Fruit fly (Drosophila melanogaster): ENCODE data around the gene CG12729.

Gene CG12729

DNA sequence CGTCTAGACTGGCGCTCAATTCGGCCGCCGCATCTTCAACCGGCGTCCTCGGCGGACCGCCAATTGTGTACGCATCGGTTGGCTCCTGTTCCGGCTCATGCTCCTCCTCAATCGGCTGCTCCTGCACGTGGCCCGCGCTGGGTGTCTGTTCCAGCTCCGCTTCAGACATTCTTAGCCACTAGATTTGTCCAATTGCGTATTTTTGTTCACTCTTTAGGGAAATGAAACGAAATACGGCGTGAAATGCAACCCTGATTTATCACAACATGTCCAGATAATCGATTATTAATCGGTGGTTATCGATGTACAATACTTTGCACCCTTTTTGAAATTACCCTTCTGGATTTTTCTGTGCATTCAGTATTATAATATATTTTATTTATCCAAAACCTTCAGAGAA lies 31.5 kb downstream of the CG12729 start, which contains the start of gene mof (continued):
- TF ChIP-seq hkb (optimal IDR thresholded peaks at IDR 0.05) (no peak), hkb (GFP tag; IDR thresholded peaks at IDR 0.05) (no peak), CG34224 (GFP tag; IDR thresholded peaks at IDR 0.05; ENCODE audit: partially characterized antibody) (peak; percentile 85), chinmo (GFP tag; IDR thresholded peaks at IDR 0.05; ENCODE audit: partially characterized antibody) (peak; percentile 67; the same call in 1 of the 4 replicates), zen2 (GFP tag; IDR thresholded peaks at IDR 0.05; ENCODE audit: partially characterized antibody) (peak; percentile 74), nom (GFP tag; optimal IDR thresholded peaks at IDR 0.05) (peak; percentile 18), Ets65A (GFP tag) (peak; percentile 27), CG4617 (GFP tag; optimal IDR thresholded peaks at IDR 0.05; ENCODE audit: borderline replicate concordance) (peak; percentile 54), amos (GFP tag; IDR thresholded peaks at IDR 0.05; ENCODE audit: partially characterized antibody) (peak; percentile 57; the same call in 1 of the 2 replicates), CG16813 (GFP tag; IDR thresholded peaks at IDR 0.05; ENCODE audit: partially characterized antibody) (peak; percentile 69), CG1792 (GFP tag; optimal IDR thresholded peaks at IDR 0.05) (no peak), pan (optimal IDR thresholded peaks at IDR 0.05) (no peak), pan (GFP tag; optimal IDR thresholded peaks at IDR 0.05 in 1 of 2, IDR thresholded peaks at IDR 0.05 in 1 of 2) (no peak), CG7928 (GFP tag; optimal IDR thresholded peaks at IDR 0.05) (peak; percentile 80), Med (GFP tag) (peak; percentile 60), inv (GFP tag; IDR thresholded peaks at IDR 0.05; ENCODE audit: partially characterized antibody) (peak; percentile 55), Scr (GFP tag; IDR thresholded peaks at IDR 0.05; ENCODE audit: partially characterized antibody) (peak; percentile 75), CG11696 (GFP tag; IDR thresholded peaks at IDR 0.05) (no peak), CG7963 (GFP tag; IDR thresholded peaks at IDR 0.05; ENCODE audit: partially characterized antibody) (peak; percentile 77), MBD-R2 (GFP tag; IDR thresholded peaks at IDR 0.05) (peak; percentile 79), sima (GFP tag; optimal IDR thresholded peaks at IDR 0.05) (no peak), Stat92E (GFP tag; optimal IDR thresholded peaks at IDR 0.05) (no peak), CG2712 (tag; optimal IDR thresholded peaks at IDR 0.05) (peak; percentile 27), crp (GFP tag; optimal IDR thresholded peaks at IDR 0.05) (peak in 1 of 2 experiments; percentile 3), Opbp (GFP tag; IDR thresholded peaks at IDR 0.05; ENCODE audit: partially characterized antibody) (peak; percentile 61; the same call in 2 of the 3 replicates), unc-4 (GFP tag; IDR thresholded peaks at IDR 0.05; ENCODE audit: partially characterized antibody) (peak; percentile 76), Elba2 (GFP tag; optimal IDR thresholded peaks at IDR 0.05) (peak; percentile 30), HLH4C (GFP tag; IDR thresholded peaks at IDR 0.05; ENCODE audit: partially characterized antibody) (peak; percentile 87), Abd-B (GFP tag; optimal IDR thresholded peaks at IDR 0.05) (no peak), YL-1 (GFP tag; optimal IDR thresholded peaks at IDR 0.05) (peak; percentile 55), CG14710 (tag; optimal IDR thresholded peaks at IDR 0.05) (peak; percentile 3), BEAF-32 (GFP tag; optimal IDR thresholded peaks at IDR 0.05) (peak; percentile 62), MESR4 (GFP tag; optimal IDR thresholded peaks at IDR 0.05) (peak; percentile 59), ERR (GFP tag; optimal IDR thresholded peaks at IDR 0.05) (no peak)

DNA sequence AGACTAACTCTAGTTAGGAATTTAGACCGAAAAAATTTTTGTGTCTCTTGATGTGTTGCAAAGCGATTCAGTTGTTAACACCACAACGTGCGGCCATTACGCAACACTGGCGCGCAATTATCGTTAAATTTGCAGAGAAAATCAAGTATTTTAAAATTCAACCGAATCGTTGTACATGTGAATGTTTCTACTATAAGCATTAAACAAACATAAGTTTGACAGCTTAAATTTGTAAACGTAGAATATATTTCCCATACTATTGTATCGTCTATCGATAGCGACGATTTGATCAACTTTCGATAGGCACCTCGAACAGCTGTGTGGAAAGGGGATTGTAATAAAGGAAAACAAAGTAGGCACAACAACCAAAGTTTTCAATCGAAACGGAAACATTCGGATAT lies 34.5 kb downstream of the CG12729 start, which contains the start of the genes Usp30 and CG16721:
Gene Usp30, minus strand, starts transcription at position 245 of the 401 bp plus-strand sequence.
Gene CG16721, plus strand, starts transcription at position 327 of the 401 bp plus-strand sequence.
- TF ChIP-seq CG17385 (GFP tag; optimal IDR thresholded peaks at IDR 0.05) (no peak), Optix (GFP tag; IDR thresholded peaks at IDR 0.05) (no peak), Asciz (GFP tag; optimal IDR thresholded peaks at IDR 0.05) (no peak), otp (GFP tag; IDR thresholded peaks at IDR 0.05) (no peak), lov (optimal IDR thresholded peaks at IDR 0.05) (no peak), lov (GFP tag; IDR thresholded peaks at IDR 0.05) (no peak), tx (GFP tag; optimal IDR thresholded peaks at IDR 0.05) (peak; percentile 37), Hr51 (GFP tag; optimal IDR thresholded peaks at IDR 0.05) (peak in 1 of 2 experiments; percentile 7), abd-A (tag; optimal IDR thresholded peaks at IDR 0.05) (no peak), CG5953 (GFP tag; IDR thresholded peaks at IDR 0.05) (no peak), CG4730 (GFP tag; IDR thresholded peaks at IDR 0.05) (no peak), ATbp (GFP tag; optimal IDR thresholded peaks at IDR 0.05) (no peak), CG1602 (GFP tag; optimal IDR thresholded peaks at IDR 0.05) (no peak), wor (GFP tag; IDR thresholded peaks at IDR 0.05) (no peak), CG11398 (GFP tag; optimal IDR thresholded peaks at IDR 0.05) (peak; percentile 55), CG5180 (GFP tag; optimal IDR thresholded peaks at IDR 0.05) (no peak), Atf6 (GFP tag; IDR thresholded peaks at IDR 0.05) (no peak)
